Worm (Caenorhabditis elegans) whole organism, early embryonic: ENCODE measurements around the gene K05F1.9.

Source experiments
- B0310.2 ChIP-seq: sonication (generic microtip); optimal IDR thresholded peaks from 2 replicates; lab custom pipeline; 2016; ENCODE audit warnings: mild to moderate bottlenecking, missing genetic modification characterization, missing compliant biosample characterization
- F13C5.2 ChIP-seq: sonication (generic microtip); optimal IDR thresholded peaks from 2 replicates; lab custom pipeline; 2017; ENCODE audit warnings: mild to moderate bottlenecking, missing genetic modification characterization, inconsistent platforms, missing compliant biosample characterization
- ama-1 ChIP-seq: fragments of 150-350 bp; optimal IDR thresholded peaks from 2 replicates; lab custom pipeline; 2014
- ceh-36 ChIP-seq: sonication (generic microtip); optimal IDR thresholded peaks from 2 replicates; lab custom pipeline; 2016; ENCODE audit warnings: missing genetic modification characterization, inconsistent platforms, missing compliant biosample characterization
- ets-7 ChIP-seq: sonication (generic microtip); optimal IDR thresholded peaks from 2 replicates; lab custom pipeline; 2016; ENCODE audit warnings: missing genotype, missing genetic modification characterization, missing compliant biosample characterization
- flt-1 ChIP-seq: fragments of 200-800 bp; sonication (Bioruptor generic); IDR thresholded peaks from 2 replicates; pipeline ENCODE4 v1.3.6; 2022; ENCODE audit warnings: missing genetic modification characterization, missing compliant biosample characterization
- hmbx-1 ChIP-seq: sonication (generic microtip); optimal IDR thresholded peaks from 2 replicates; lab custom pipeline; 2016; ENCODE audit warnings: mild to moderate bottlenecking, missing genetic modification characterization, missing compliant biosample characterization
- hmg-4 ChIP-seq: fragments of 200-800 bp; sonication (Bioruptor generic); optimal IDR thresholded peaks from 2 replicates; lab custom pipeline; 2018; ENCODE audit warnings: mild to moderate bottlenecking, missing genetic modification characterization, missing compliant biosample characterization
- pes-1 ChIP-seq: fragments of 200-800 bp; sonication (Bioruptor generic); IDR thresholded peaks from 2 replicates; pipeline ENCODE4 v1.3.6; 2022; ENCODE audit warnings: missing genetic modification reagents, missing genetic modification characterization, missing compliant biosample characterization
- scrt-1 ChIP-seq: fragments of 200-800 bp; sonication (Bioruptor generic); IDR thresholded peaks from 2 replicates; pipeline ENCODE4 v1.3.6; 2022; ENCODE audit warnings: missing genetic modification characterization, missing compliant biosample characterization
- sea-1 ChIP-seq: fragments of 200-800 bp; sonication (Bioruptor generic); conservative IDR thresholded peaks from 2 replicates; pipeline ENCODE4 v1.3.6; 2022; ENCODE audit warnings: missing genetic modification characterization, missing compliant biosample characterization
- tbx-11 ChIP-seq: fragments of 200-800 bp; sonication (Bioruptor generic); IDR thresholded peaks from 2 replicates; pipeline ENCODE4 v1.3.6; 2022; ENCODE audit warnings: missing genetic modification characterization, missing compliant biosample characterization
- tra-4 ChIP-seq: sonication (generic microtip); optimal IDR thresholded peaks from 2 replicates; lab custom pipeline; 2017; ENCODE audit warnings: missing genetic modification characterization, missing compliant biosample characterization

DNA sequence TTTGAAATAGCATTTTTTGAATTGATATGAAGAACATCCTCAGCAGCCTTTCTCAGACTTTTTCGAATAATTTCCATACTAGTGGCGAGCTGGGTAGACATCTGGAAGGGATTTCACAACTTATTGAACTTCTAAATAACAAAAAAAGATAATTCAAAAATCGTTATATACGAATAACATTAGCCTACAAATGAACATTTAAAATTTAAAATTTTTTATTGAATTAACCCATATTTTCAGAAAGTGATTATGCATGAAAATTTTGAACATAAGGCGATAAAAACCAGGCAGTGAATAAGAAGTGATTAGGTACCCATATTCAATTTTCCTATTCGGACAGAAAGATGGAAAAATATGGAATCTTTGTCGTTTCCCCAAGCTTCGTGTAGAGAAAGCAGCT is 27.5 kb upstream of the K05F1.9 start, which contains the start of gene ZK1248.11:
- TF ChIP-seq F13C5.2 (tag; lab: Kevin White, UChicago) (no peak), scrt-1 (GFP tag; lab: Robert Waterston, UW) (no peak), sea-1 (GFP tag; lab: Robert Waterston, UW) (no peak), tra-4 (no peak), ama-1 (lab: Kevin White, UChicago) (no peak), flt-1 (GFP tag; lab: Robert Waterston, UW) (no peak), B0310.2 (tag; lab: Kevin White, UChicago) (no peak), ceh-36 (tag; lab: Kevin White, UChicago) (no peak), tbx-11 (no peak), hmbx-1 (tag; lab: Kevin White, UChicago) (no peak), ets-7 (no peak), hmg-4 (GFP tag; lab: Kevin White, UChicago) (no peak), pes-1 (no peak)
